Fruit fly (Drosophila melanogaster) whole organism, embryonic: ENCODE data around the gene dikar.

Experiments used
- ATbp ChIP-seq: fragments of 200-800 bp; sonication (Bioruptor generic); optimal IDR thresholded peaks from 2 replicates; lab custom pipeline; 2017; ENCODE audit warnings: missing biosample characterization, mild to moderate bottlenecking, missing genetic modification characterization, missing genetic modification reagents
- Adf1 ChIP-seq: fragments of 200-800 bp; sonication (Bioruptor generic); IDR thresholded peaks from 2 replicates; pipeline ENCODE4 v1.3.6; 2022; ENCODE audit warnings: missing biosample characterization, missing genetic modification characterization
- CG1024 ChIP-seq: fragments of 200-800 bp; sonication (Bioruptor generic); IDR thresholded peaks from 2 replicates; pipeline ENCODE4 v1.3.6; 2022; ENCODE audit warnings: missing biosample characterization, missing genetic modification characterization
- CG10654 ChIP-seq: fragments of 200-800 bp; sonication (Bioruptor generic); optimal IDR thresholded peaks from 2 replicates; lab custom pipeline; 2016; ENCODE audit warnings: missing biosample characterization, missing genetic modification characterization
- CG10959 ChIP-seq: fragments of 200-800 bp; sonication (Bioruptor generic); IDR thresholded peaks from 2 replicates; pipeline ENCODE4 v1.3.6; 2022; ENCODE audit warnings: missing biosample characterization, missing genetic modification characterization
- CG11093 ChIP-seq: fragments of 200-800 bp; sonication (Bioruptor generic); IDR thresholded peaks from 3 replicates; pipeline ENCODE4 v1.3.6; 2022; ENCODE audit warnings: missing biosample characterization, missing genetic modification characterization
- CG12236 ChIP-seq: fragments of 200-800 bp; sonication (Bioruptor generic); optimal IDR thresholded peaks from 2 replicates; lab custom pipeline; 2016; ENCODE audit warnings: missing biosample characterization, missing genetic modification characterization
- CG12299 ChIP-seq: fragments of 200-800 bp; sonication (Bioruptor generic); optimal IDR thresholded peaks from 2 replicates; lab custom pipeline; 2018; ENCODE audit warnings: missing biosample characterization, mild to moderate bottlenecking, missing genetic modification characterization
- CG16779 ChIP-seq: fragments of 200-800 bp; sonication (Bioruptor generic); IDR thresholded peaks from 2 replicates; pipeline ENCODE4 v1.3.6; 2022; ENCODE audit warnings: missing biosample characterization, missing genetic modification characterization
- CG17359 ChIP-seq: fragments of 200-800 bp; sonication (Bioruptor generic); optimal IDR thresholded peaks from 3 replicates; lab custom pipeline; 2018; ENCODE audit warnings: missing biosample characterization, mild to moderate bottlenecking, missing genetic modification characterization, moderate library complexity
- CG2712 ChIP-seq: fragments of 200-800 bp; optimal IDR thresholded peaks from 3 replicates; lab custom pipeline; 2019; ENCODE audit warnings: missing biosample characterization, mild to moderate bottlenecking, missing genetic modification characterization, moderate library complexity
- CG30020 ChIP-seq: fragments of 200-800 bp; optimal IDR thresholded peaks from 2 replicates; lab custom pipeline; 2019; ENCODE audit warnings: missing biosample characterization, mild to moderate bottlenecking, missing genetic modification characterization, moderate library complexity
- CG33213 ChIP-seq: fragments of 200-800 bp; sonication (Bioruptor generic); optimal IDR thresholded peaks from 3 replicates; lab custom pipeline; 2016; ENCODE audit warnings: missing biosample characterization, missing genetic modification characterization
- CG34224 ChIP-seq: fragments of 200-800 bp; sonication (Bioruptor generic); IDR thresholded peaks from 3 replicates; pipeline ENCODE4 v1.3.6; 2022; ENCODE audit warnings: missing biosample characterization, missing genetic modification characterization; ENCODE audit not compliant: partially characterized antibody
- CG4404 ChIP-seq: fragments of 200-800 bp; sonication (Bioruptor generic); IDR thresholded peaks from 2 replicates; pipeline ENCODE4 v1.3.6; 2022; ENCODE audit warnings: missing biosample characterization, missing genetic modification characterization
- CG8281 ChIP-seq: fragments of 200-800 bp; sonication (Bioruptor generic); optimal IDR thresholded peaks from 2 replicates; lab custom pipeline; 2018; ENCODE audit warnings: missing biosample characterization, mild to moderate bottlenecking, missing genetic modification characterization, moderate library complexity
- Fer2 ChIP-seq: fragments of 200-800 bp; sonication (Bioruptor generic); optimal IDR thresholded peaks from 2 replicates; lab custom pipeline; 2018; ENCODE audit warnings: missing biosample characterization, mild to moderate bottlenecking, missing genetic modification characterization, moderate library complexity
- Kr ChIP-seq: fragments of 200-800 bp; sonication (Bioruptor generic); optimal IDR thresholded peaks from 2 replicates; lab custom pipeline; 2017; ENCODE audit warnings: missing biosample characterization, mild to moderate bottlenecking, missing genetic modification characterization
- NFAT ChIP-seq: fragments of 200-800 bp; sonication (Bioruptor generic); IDR thresholded peaks from 2 replicates; pipeline ENCODE4 v1.3.6; 2022; ENCODE audit warnings: missing biosample characterization, missing genetic modification characterization
- Nf-YB ChIP-seq: fragments of 200-800 bp; sonication (Bioruptor generic); optimal IDR thresholded peaks from 3 replicates; lab custom pipeline; 2019; ENCODE audit warnings: missing biosample characterization, mild to moderate bottlenecking, missing genetic modification characterization, moderate library complexity
- NfI ChIP-seq: fragments of 200-800 bp; sonication (Bioruptor generic); optimal IDR thresholded peaks from 3 replicates; lab custom pipeline; 2018; ENCODE audit warnings: missing biosample characterization, mild to moderate bottlenecking, missing genetic modification characterization, moderate library complexity
- Sox102F ChIP-seq: fragments of 200-800 bp; sonication (Bioruptor generic); optimal IDR thresholded peaks from 2 replicates; lab custom pipeline; 2018; ENCODE audit warnings: missing biosample characterization, mild to moderate bottlenecking, missing genetic modification characterization, moderate library complexity
- Trl ChIP-seq, 3 experiments: fragments of >200 bp in 2 of 3; fragments of 200-800 bp in 1 of 3; sonication (Bioruptor generic) in 1 of 3; optimal IDR thresholded peaks; 2 replicates in 1 of 3; 3 replicates in 2 of 3; lab custom pipeline; 2016 to 2017; ENCODE audit warnings: missing biosample characterization in 1 of 3, missing genetic modification characterization in 1 of 3
- btn ChIP-seq: fragments of 200-800 bp; sonication (Bioruptor generic); optimal IDR thresholded peaks from 2 replicates; lab custom pipeline; 2016; ENCODE audit warnings: missing biosample characterization, missing genetic modification characterization
- chif ChIP-seq, 2 experiments: fragments of 200-800 bp; sonication (Bioruptor generic); optimal IDR thresholded peaks; 3 replicates each; lab custom pipeline; 2016; ENCODE audit warnings: missing biosample characterization in 2 of 2, missing genetic modification characterization in 2 of 2
- chinmo ChIP-seq: fragments of 200-800 bp; sonication (Bioruptor generic); IDR thresholded peaks from 4 replicates; pipeline ENCODE4 v1.3.6; 2022; ENCODE audit warnings: missing biosample characterization, missing genetic modification characterization; ENCODE audit not compliant: partially characterized antibody
- ci ChIP-seq: fragments of 200-800 bp; sonication (Bioruptor generic); IDR thresholded peaks from 3 replicates; pipeline ENCODE4 v1.3.6; 2022; ENCODE audit warnings: missing biosample characterization, missing genetic modification characterization
- dmrt99B ChIP-seq: fragments of 200-800 bp; sonication (Bioruptor generic); optimal IDR thresholded peaks from 2 replicates; lab custom pipeline; 2018; ENCODE audit warnings: missing biosample characterization, mild to moderate bottlenecking, missing genetic modification characterization, moderate library complexity
- fd96Cb ChIP-seq: fragments of 200-800 bp; sonication (Bioruptor generic); optimal IDR thresholded peaks from 2 replicates; lab custom pipeline; 2018; ENCODE audit warnings: missing biosample characterization, mild to moderate bottlenecking, missing genetic modification characterization, moderate library complexity
- ftz-f1 ChIP-seq: fragments of 200-800 bp; sonication (Bioruptor generic); optimal IDR thresholded peaks from 2 replicates; lab custom pipeline; 2016; ENCODE audit warnings: missing biosample characterization, missing genetic modification characterization
- grau ChIP-seq: fragments of 200-800 bp; optimal IDR thresholded peaks from 3 replicates; lab custom pipeline; 2019; ENCODE audit warnings: missing biosample characterization, mild to moderate bottlenecking, missing genetic modification characterization, moderate library complexity
- gt ChIP-seq: fragments of 200-800 bp; sonication (Bioruptor generic); IDR thresholded peaks from 2 replicates; pipeline ENCODE4 v1.3.6; 2022; ENCODE audit warnings: missing biosample characterization, missing genetic modification characterization
- her ChIP-seq: fragments of 200-800 bp; sonication (Bioruptor generic); optimal IDR thresholded peaks from 2 replicates; lab custom pipeline; 2016; ENCODE audit warnings: missing biosample characterization, missing genetic modification characterization
- lmd ChIP-seq: fragments of 200-800 bp; sonication (Bioruptor generic); IDR thresholded peaks from 2 replicates; pipeline ENCODE4 v1.3.6; 2022; ENCODE audit warnings: missing biosample characterization, missing genetic modification characterization
- lov ChIP-seq, 2 experiments: fragments of 200-800 bp in 1 of 2; fragments of >200 bp in 1 of 2; sonication (Bioruptor generic) in 1 of 2; IDR thresholded peaks in 1 of 2; optimal IDR thresholded peaks in 1 of 2; 2 replicates in 1 of 2; 3 replicates in 1 of 2; pipeline versions ENCODE4 v1.3.6 to Lab custom; 2017 to 2022; ENCODE audit warnings: missing biosample characterization in 1 of 2, missing genetic modification characterization in 1 of 2
- otp ChIP-seq: fragments of 200-800 bp; sonication (Bioruptor generic); IDR thresholded peaks from 3 replicates; pipeline ENCODE4, ENCODE4 v1.3.6; 2022; ENCODE audit warnings: missing biosample characterization, missing genetic modification characterization
- phol ChIP-seq: fragments of 200-800 bp; sonication (Bioruptor generic); optimal IDR thresholded peaks from 3 replicates; lab custom pipeline; 2018; ENCODE audit warnings: missing biosample characterization, mild to moderate bottlenecking, missing genetic modification characterization, moderate library complexity
- pros ChIP-seq: fragments of 200-800 bp; sonication (Bioruptor generic); optimal IDR thresholded peaks from 3 replicates; lab custom pipeline; 2019; ENCODE audit warnings: missing biosample characterization, mild to moderate bottlenecking, missing genetic modification characterization, moderate library complexity
- sens ChIP-seq: fragments of 200-800 bp; sonication (Bioruptor generic); peaks from one replicate; lab custom pipeline; 2016; ENCODE audit warnings: missing biosample characterization, missing genetic modification characterization
- shn ChIP-seq: fragments of 200-800 bp; sonication (Bioruptor generic); optimal IDR thresholded peaks from 3 replicates; lab custom pipeline; 2016; ENCODE audit warnings: missing biosample characterization, missing genetic modification characterization
- sob ChIP-seq: fragments of 200-800 bp; sonication (Bioruptor generic); IDR thresholded peaks from 2 replicates; pipeline ENCODE4 v1.3.6; 2022; ENCODE audit warnings: missing biosample characterization, missing genetic modification characterization
- tgo ChIP-seq: fragments of 200-800 bp; sonication (Bioruptor generic); IDR thresholded peaks from 3 replicates; pipeline ENCODE4 v1.3.6; 2022; ENCODE audit warnings: missing biosample characterization, missing genetic modification characterization
- tin ChIP-seq: fragments of 200-800 bp; sonication (Bioruptor generic); optimal IDR thresholded peaks from 3 replicates; lab custom pipeline; 2016; ENCODE audit warnings: missing biosample characterization, missing genetic modification characterization
- tup ChIP-seq: fragments of 200-800 bp; sonication (Bioruptor generic); optimal IDR thresholded peaks from 2 replicates; lab custom pipeline; 2016; ENCODE audit warnings: missing biosample characterization, mild to moderate bottlenecking, missing genetic modification characterization, moderate library complexity
- twi ChIP-seq: fragments of 200-800 bp; optimal IDR thresholded peaks from 2 replicates; lab custom pipeline; 2019; ENCODE audit warnings: missing biosample characterization, mild to moderate bottlenecking, missing genetic modification characterization, moderate library complexity
- unc-4 ChIP-seq: fragments of 200-800 bp; sonication (Bioruptor generic); IDR thresholded peaks from 2 replicates; pipeline ENCODE4 v1.3.6; 2022; ENCODE audit warnings: missing biosample characterization, missing genetic modification characterization; ENCODE audit not compliant: partially characterized antibody
- wek ChIP-seq: fragments of 200-800 bp; sonication (Bioruptor generic); optimal IDR thresholded peaks from 3 replicates; lab custom pipeline; 2018; ENCODE audit warnings: missing biosample characterization, mild to moderate bottlenecking, missing genetic modification characterization, moderate library complexity
- wor ChIP-seq: fragments of 200-800 bp; sonication (Bioruptor generic); IDR thresholded peaks from 2 replicates; pipeline ENCODE4 v1.3.6; 2022; ENCODE audit warnings: missing biosample characterization, missing genetic modification characterization
- zen2 ChIP-seq: fragments of 200-800 bp; sonication (Bioruptor generic); IDR thresholded peaks from 3 replicates; pipeline ENCODE4 v1.3.6; 2022; ENCODE audit warnings: missing biosample characterization, missing genetic modification characterization; ENCODE audit not compliant: partially characterized antibody

Gene dikar

DNA sequence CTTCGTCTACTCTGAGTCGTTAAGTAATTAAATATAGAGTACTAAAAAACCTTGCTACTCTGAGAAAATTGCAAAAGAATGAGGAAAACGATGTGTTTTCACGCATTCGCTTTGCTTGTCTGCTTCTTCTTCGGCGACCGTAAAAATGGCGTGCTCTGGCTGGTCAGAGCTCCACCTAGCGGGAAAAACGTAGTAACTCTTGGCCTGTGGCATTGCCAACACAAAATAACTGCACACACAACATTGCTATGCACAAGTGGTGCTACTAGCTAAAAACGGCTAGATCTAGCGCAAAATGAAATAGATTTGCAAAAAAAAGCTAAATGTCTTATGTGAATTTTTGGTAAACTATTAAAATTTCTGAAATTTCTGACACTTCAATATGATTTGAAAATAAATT lies 4.2 kb upstream of the dikar start (continued):
- TF ChIP-seq Fer2 (tag; lab: Kevin White, UChicago) (peak; percentile 3), wor (GFP tag; lab: Robert Waterston, UW) (no peak), otp (GFP tag; lab: Robert Waterston, UW) (peak; percentile 61; the same call in 1 of the 3 replicates), CG34224 (peak; percentile 49; the same call in 2 of the 3 replicates), tin (GFP tag; lab: Kevin White, UChicago) (peak; percentile 40), ATbp (GFP tag; lab: Kevin White, UChicago) (no peak), NfI (GFP tag; lab: Kevin White, UChicago) (peak; percentile 55), twi (tag; lab: Kevin White, UChicago) (peak; percentile 6), CG10959 (no peak), grau (tag; lab: Kevin White, UChicago) (peak; percentile 61), tgo (peak; percentile 20; the same call in 1 of the 3 replicates), CG1024 (GFP tag; lab: Robert Waterston, UW) (0 out of 2 replicates have a peak, but pooled peaks have one; percentile 11), ci (GFP tag; lab: Robert Waterston, UW) (peak; percentile 84), Adf1 (GFP tag; lab: Robert Waterston, UW) (peak; percentile 33; the same call in 1 of the 2 replicates), chif (GFP tag; optimal IDR thresholded peaks at IDR 0.05; lab: Kevin White, UChicago) (peak in 1 of 2 experiments; percentile 40), Nf-YB (peak; percentile 49), CG4404 (0 out of 2 replicates have a peak, but pooled peaks have one; percentile 22), CG30020 (tag; lab: Kevin White, UChicago) (peak; percentile 39), Trl (optimal IDR thresholded peaks at IDR 0.05; lab: Kevin White, UChicago) (no peak), Trl (GFP tag; optimal IDR thresholded peaks at IDR 0.05; lab: Kevin White, UChicago) (peak; percentile 62), shn (peak; percentile 37), CG17359 (peak; percentile 36), fd96Cb (tag; lab: Kevin White, UChicago) (peak; percentile 17), wek (GFP tag; lab: Kevin White, UChicago) (no peak), CG12299 (tag; lab: Kevin White, UChicago) (no peak), CG12236 (GFP tag; lab: Kevin White, UChicago) (no peak), NFAT (GFP tag; lab: Robert Waterston, UW) (peak; percentile 78), CG11093 (GFP tag; lab: Robert Waterston, UW) (no peak), her (peak; percentile 13), zen2 (no peak), CG16779 (GFP tag; lab: Robert Waterston, UW) (0 out of 2 replicates have a peak, but pooled peaks have one; percentile 4), tup (GFP tag; lab: Kevin White, UChicago) (no peak), btn (GFP tag; lab: Kevin White, UChicago) (no peak), pros (GFP tag; lab: Kevin White, UChicago) (no peak), CG10654 (GFP tag; lab: Kevin White, UChicago) (peak; percentile 14), dmrt99B (tag; lab: Kevin White, UChicago) (no peak), unc-4 (GFP tag; lab: Robert Waterston, UW) (0 out of 2 replicates have a peak, but pooled peaks have one; percentile 25), chinmo (GFP tag; lab: Robert Waterston, UW) (peak; percentile 53; the same call in 1 of the 4 replicates), lmd (GFP tag; lab: Robert Waterston, UW) (peak; percentile 49), sob (GFP tag; lab: Robert Waterston, UW) (peak; percentile 76), CG2712 (tag; lab: Kevin White, UChicago) (peak; percentile 66), lov (optimal IDR thresholded peaks at IDR 0.05; lab: Kevin White, UChicago) (no peak), lov (GFP tag; IDR thresholded peaks at IDR 0.05; lab: Robert Waterston, UW) (0 out of 3 replicates have a peak, but pooled peaks have one; percentile 58), sens (GFP tag; lab: Kevin White, UChicago) (peak; percentile 84), Kr (GFP tag; lab: Kevin White, UChicago) (no peak), gt (GFP tag; lab: Robert Waterston, UW) (no peak), CG8281 (tag; lab: Kevin White, UChicago) (no peak), CG33213 (GFP tag; lab: Kevin White, UChicago) (peak; percentile 50), ftz-f1 (no peak), phol (peak; percentile 99), Sox102F (GFP tag; lab: Kevin White, UChicago) (no peak)
